Fruit fly (Drosophila melanogaster) whole organism, wandering third instar larva: ENCODE results near the gene Slu7.

Experiments used
- CG9705 ChIP-seq: fragments of 200-800 bp; sonication (Bioruptor generic); optimal IDR thresholded peaks from 2 replicates; lab custom pipeline; 2018; ENCODE audit warnings: missing biosample characterization, mild to moderate bottlenecking, missing genetic modification characterization
- Dfd ChIP-seq: fragments of >200 bp; optimal IDR thresholded peaks from 2 replicates; lab custom pipeline; 2017; ENCODE audit warnings: missing biosample characterization, missing genetic modification characterization
- HLH106 ChIP-seq: fragments of 200-800 bp; optimal IDR thresholded peaks from 3 replicates; lab custom pipeline; 2019; ENCODE audit warnings: missing biosample characterization, mild to moderate bottlenecking, missing genetic modification characterization, moderate library complexity
- N ChIP-seq: fragments of >200 bp; optimal IDR thresholded peaks from 2 replicates; lab custom pipeline; 2018; ENCODE audit warnings: missing biosample characterization, missing external identifiers, missing genetic modification characterization
- Sp1 ChIP-seq: fragments of 200-800 bp; sonication (Bioruptor generic); optimal IDR thresholded peaks from 3 replicates; lab custom pipeline; 2019; ENCODE audit warnings: missing biosample characterization, mild to moderate bottlenecking, missing genetic modification characterization, moderate library complexity
- br ChIP-seq: fragments of 200-800 bp; sonication (Bioruptor generic); optimal IDR thresholded peaks from 2 replicates; lab custom pipeline; 2016; ENCODE audit warnings: missing biosample characterization, missing genetic modification characterization
- brk ChIP-seq: fragments of 200-800 bp; sonication (Bioruptor generic); optimal IDR thresholded peaks from 2 replicates; lab custom pipeline; 2016; ENCODE audit warnings: missing biosample characterization, mild to moderate bottlenecking, missing genetic modification characterization
- ey ChIP-seq: fragments of 200-800 bp; sonication (Bioruptor generic); optimal IDR thresholded peaks from 2 replicates; lab custom pipeline; 2016; ENCODE audit warnings: missing biosample characterization, missing genetic modification characterization
- fru ChIP-seq: fragments of 200-800 bp; sonication (Bioruptor generic); optimal IDR thresholded peaks from 3 replicates; lab custom pipeline; 2016; ENCODE audit warnings: missing biosample characterization, mild to moderate bottlenecking, missing genetic modification characterization
- h ChIP-seq: fragments of 200-800 bp; sonication (Bioruptor generic); optimal IDR thresholded peaks from 3 replicates; lab custom pipeline; 2016; ENCODE audit warnings: missing biosample characterization, mild to moderate bottlenecking, missing genetic modification characterization
- jim ChIP-seq: fragments of 175-275, 200-325 bp; sonication (Bioruptor generic); optimal IDR thresholded peaks from 2 replicates; lab custom pipeline; 2016; ENCODE audit warnings: missing biosample characterization, mild to moderate bottlenecking, missing genetic modification characterization
- lola ChIP-seq: fragments of >200 bp; optimal IDR thresholded peaks from 2 replicates; lab custom pipeline; 2017; ENCODE audit warnings: missing biosample characterization, missing genetic modification characterization
- tai ChIP-seq: sonication (Bioruptor generic); optimal IDR thresholded peaks from 2 replicates; lab custom pipeline; 2016; ENCODE audit warnings: missing biosample characterization, missing genetic modification characterization
- woc ChIP-seq: sonication (Bioruptor generic); optimal IDR thresholded peaks from 2 replicates; lab custom pipeline; 2016; ENCODE audit warnings: missing biosample characterization, mild to moderate bottlenecking, missing genetic modification characterization

- TF ChIP-seq tai (GFP tag; lab: Kevin White, UChicago) (no peak), lola (no peak), HLH106 (peak; percentile 18), brk (no peak), fru (GFP tag; lab: Kevin White, UChicago) (no peak), N (GFP tag; lab: Kevin White, UChicago) (no peak), jim (GFP tag; lab: Kevin White, UChicago) (no peak), Sp1 (peak; percentile 63), CG9705 (GFP tag; lab: Kevin White, UChicago) (no peak), ey (GFP tag; lab: Kevin White, UChicago) (no peak), woc (GFP tag; lab: Kevin White, UChicago) (no peak), br (GFP tag; lab: Kevin White, UChicago) (no peak), Dfd (GFP tag; lab: Kevin White, UChicago) (no peak), h (GFP tag; lab: Kevin White, UChicago) (no peak)
These were observed 16.8 kb upstream of the Slu7 start, which contains the start of gene Sirt7 for dm6 chr3R:29055710-29056109.
